Fruit fly (Drosophila melanogaster): Measurements from ENCODE around the gene CG4374.
A peak's percentile ranks its signal among the peaks of the same experiment; 100 is the strongest.

DNA sequence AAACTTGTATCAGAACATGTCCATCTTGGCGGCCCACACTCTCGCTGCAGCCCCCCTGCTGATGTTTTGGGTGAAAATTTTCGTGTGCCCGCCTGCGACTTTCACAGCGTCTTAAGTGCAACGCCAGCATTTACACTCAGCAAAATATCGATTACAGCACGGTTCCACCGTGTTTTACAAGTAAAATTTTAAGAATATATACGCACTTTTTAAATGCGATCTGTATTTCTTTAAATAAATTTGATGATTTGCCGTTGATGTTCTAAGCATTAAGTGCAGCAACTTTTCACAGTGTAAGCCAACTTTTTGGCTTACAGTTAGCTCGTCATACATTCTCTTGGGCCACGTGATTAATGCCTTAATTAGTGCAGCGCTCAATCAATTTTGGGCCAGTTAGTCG, 54.4 kb downstream of the CG4374 start:
- TF ChIP-seq pan (optimal IDR thresholded peaks at IDR 0.05) (no peak), psq (GFP tag; optimal IDR thresholded peaks at IDR 0.05) (no peak), Hnf4 (GFP tag; optimal IDR thresholded peaks at IDR 0.05) (no peak), dsf (GFP tag; optimal IDR thresholded peaks at IDR 0.05; ENCODE audit: borderline replicate concordance) (no peak), Rel (GFP tag; optimal IDR thresholded peaks at IDR 0.05) (no peak), Rel (tag; optimal IDR thresholded peaks at IDR 0.05) (no peak), h (GFP tag; optimal IDR thresholded peaks at IDR 0.05) (peak; percentile 34), Vsx2 (GFP tag; optimal IDR thresholded peaks at IDR 0.05; ENCODE audit: partially characterized antibody) (no peak), OdsH (GFP tag; optimal IDR thresholded peaks at IDR 0.05) (no peak)

Measured in whole organism, wandering third instar larva.